Worm (Caenorhabditis elegans) whole organism, L1 larva: Measurements from ENCODE around the gene asp-1.

ENCODE experiments used
- Y116A8C.19 ChIP-seq: sonication (generic microtip); optimal IDR thresholded peaks from 2 replicates; lab custom pipeline; 2016; ENCODE audit warnings: missing compliant biosample characterization, missing genetic modification characterization, borderline replicate concordance
- aha-1 ChIP-seq: fragments of 150-350 bp; optimal IDR thresholded peaks from 2 replicates; lab custom pipeline; 2014; ENCODE audit warnings: missing biosample characterization, missing genetic modification characterization
- alr-1 ChIP-seq: fragments of 200-800 bp; sonication (Bioruptor generic); optimal IDR thresholded peaks from 2 replicates; lab custom pipeline; 2018; ENCODE audit warnings: borderline replicate concordance, mild to moderate bottlenecking, missing genetic modification characterization, missing compliant biosample characterization
- aly-2 ChIP-seq: fragments of 150-350 bp; optimal IDR thresholded peaks from 2 replicates; lab custom pipeline; 2014; ENCODE audit warnings: missing biosample characterization, missing genetic modification characterization
- blmp-1 ChIP-seq: fragments of 150-350 bp; optimal IDR thresholded peaks from 2 replicates; lab custom pipeline; 2014; ENCODE audit warnings: missing biosample characterization, missing genetic modification characterization
- dpl-1 ChIP-seq, 3 experiments: fragments of 150-350 bp in 2 of 3; sonication (generic microtip) in 1 of 3; optimal IDR thresholded peaks; 2 replicates each; lab custom pipeline; 2014 to 2017; ENCODE audit warnings: missing biosample characterization in 3 of 3, missing genetic modification characterization in 3 of 3, missing genetic modification reagents in 3 of 3
- efl-3 ChIP-seq: fragments of 200-800 bp; sonication (Bioruptor generic); optimal IDR thresholded peaks from 2 replicates; lab custom pipeline; 2018; ENCODE audit warnings: mild to moderate bottlenecking, missing genetic modification characterization, missing compliant biosample characterization
- egl-27 ChIP-seq, 2 experiments: fragments of 150-350 bp in 1 of 2; sonication (generic microtip); optimal IDR thresholded peaks; 3 replicates each; lab custom pipeline; 2017 to 2018; ENCODE audit warnings: missing biosample characterization in 2 of 2, missing genetic modification characterization in 2 of 2, missing genetic modification reagents in 2 of 2
- elt-2 ChIP-seq: sonication (generic microtip); optimal IDR thresholded peaks from 2 replicates; lab custom pipeline; 2016; ENCODE audit warnings: missing genetic modification characterization, mild to moderate bottlenecking, inconsistent platforms, missing compliant biosample characterization, missing genetic modification reagents
- ets-5 ChIP-seq: fragments of 200-800 bp; sonication (Bioruptor generic); IDR thresholded peaks from 2 replicates; pipeline ENCODE4 v1.3.6; 2022; ENCODE audit warnings: missing genetic modification characterization, missing compliant biosample characterization
- fkh-10 ChIP-seq: sonication (generic microtip); optimal IDR thresholded peaks from 2 replicates; lab custom pipeline; 2017; ENCODE audit warnings: missing biosample characterization, missing genetic modification reagents, missing genetic modification characterization
- fkh-8 ChIP-seq: sonication (generic microtip); optimal IDR thresholded peaks from 2 replicates; lab custom pipeline; 2016; ENCODE audit warnings: mild to moderate bottlenecking, missing genetic modification characterization, missing compliant biosample characterization
- hlh-17 ChIP-seq: fragments of 200-800 bp; sonication (Bioruptor generic); optimal IDR thresholded peaks from 2 replicates; lab custom pipeline; 2018; ENCODE audit warnings: missing genetic modification characterization, mild to moderate bottlenecking, missing compliant biosample characterization, moderate library complexity, borderline replicate concordance
- hlh-4 ChIP-seq: sonication (generic microtip); optimal IDR thresholded peaks from 2 replicates; lab custom pipeline; 2016; ENCODE audit warnings: mild to moderate bottlenecking, missing genetic modification characterization, missing compliant biosample characterization
- hpl-2 ChIP-seq: fragments of 150-350 bp; optimal IDR thresholded peaks from 2 replicates; lab custom pipeline; 2014; ENCODE audit warnings: missing biosample characterization, missing genetic modification reagents, missing genetic modification characterization
- irx-1 ChIP-seq: sonication (generic microtip); optimal IDR thresholded peaks from 2 replicates; lab custom pipeline; 2016; ENCODE audit warnings: missing genetic modification characterization, missing compliant biosample characterization
- isw-1 ChIP-seq: fragments of 200-800 bp; sonication (Bioruptor generic); IDR thresholded peaks from 2 replicates; pipeline ENCODE4 v1.3.6; 2022; ENCODE audit warnings: missing genetic modification characterization, missing compliant biosample characterization
- lin-39 ChIP-seq: fragments of 150-350 bp; optimal IDR thresholded peaks from 2 replicates; lab custom pipeline; 2014; ENCODE audit warnings: missing biosample characterization, missing genetic modification reagents, missing genetic modification characterization
- lir-3 ChIP-seq: sonication (generic microtip); optimal IDR thresholded peaks from 2 replicates; lab custom pipeline; 2016; ENCODE audit warnings: mild to moderate bottlenecking, missing genetic modification characterization, moderate library complexity, missing compliant biosample characterization; ENCODE audit not compliant: poor library complexity
- mab-9 ChIP-seq: fragments of 200-800 bp; sonication (Bioruptor generic); IDR thresholded peaks from 2 replicates; pipeline ENCODE4 v1.3.6; 2022; ENCODE audit warnings: missing genetic modification reagents, missing genetic modification characterization, missing compliant biosample characterization
- nhr-12 ChIP-seq: sonication (generic microtip); optimal IDR thresholded peaks from 2 replicates; lab custom pipeline; 2017; ENCODE audit warnings: missing biosample characterization, missing genetic modification characterization
- nhr-20 ChIP-seq: sonication (generic microtip); optimal IDR thresholded peaks from 2 replicates; lab custom pipeline; 2016; ENCODE audit warnings: mild to moderate bottlenecking, missing genetic modification characterization, missing compliant biosample characterization
- nhr-237 ChIP-seq: fragments of 150-350 bp; optimal IDR thresholded peaks from 2 replicates; lab custom pipeline; 2014; ENCODE audit warnings: missing biosample characterization, missing genetic modification characterization
- nhr-28 ChIP-seq: fragments of 150-350 bp; optimal IDR thresholded peaks from 2 replicates; lab custom pipeline; 2014; ENCODE audit warnings: missing biosample characterization, missing genetic modification characterization
- nhr-71 ChIP-seq: sonication (generic microtip); optimal IDR thresholded peaks from 2 replicates; lab custom pipeline; 2016; ENCODE audit warnings: mild to moderate bottlenecking, missing genetic modification characterization, moderate library complexity, missing compliant biosample characterization
- nhr-76 ChIP-seq: sonication (generic microtip); optimal IDR thresholded peaks from 2 replicates; lab custom pipeline; 2017; ENCODE audit warnings: missing biosample characterization, missing genetic modification characterization
- nhr-90 ChIP-seq: sonication (generic microtip); optimal IDR thresholded peaks from 2 replicates; lab custom pipeline; 2016; ENCODE audit warnings: mild to moderate bottlenecking, missing genetic modification characterization, missing compliant biosample characterization; ENCODE audit not compliant: poor library complexity
- pax-3 ChIP-seq: fragments of 200-800 bp; sonication (Bioruptor generic); optimal IDR thresholded peaks from 2 replicates; lab custom pipeline; 2018; ENCODE audit warnings: mild to moderate bottlenecking, missing genetic modification characterization, moderate library complexity, missing compliant biosample characterization
- pqm-1 ChIP-seq: sonication (generic microtip); optimal IDR thresholded peaks from 3 replicates; lab custom pipeline; 2017; ENCODE audit warnings: missing biosample characterization, missing genetic modification characterization
- rnt-1 ChIP-seq: sonication (generic microtip); optimal IDR thresholded peaks from 2 replicates; lab custom pipeline; 2016; ENCODE audit warnings: mild to moderate bottlenecking, missing genetic modification characterization, moderate library complexity, missing compliant biosample characterization
- skn-1 ChIP-seq: fragments of 150-350 bp; optimal IDR thresholded peaks from 2 replicates; lab custom pipeline; 2014; ENCODE audit warnings: missing biosample characterization, missing genetic modification characterization
- snu-23 ChIP-seq: sonication (generic microtip); optimal IDR thresholded peaks from 2 replicates; lab custom pipeline; 2016; ENCODE audit warnings: missing genetic modification characterization, missing compliant biosample characterization
- sox-4 ChIP-seq: sonication (generic microtip); optimal IDR thresholded peaks from 2 replicates; lab custom pipeline; 2016; ENCODE audit warnings: missing genetic modification characterization, missing compliant biosample characterization
- sptf-1 ChIP-seq: fragments of 150-350 bp; optimal IDR thresholded peaks from 2 replicates; lab custom pipeline; 2014; ENCODE audit warnings: missing biosample characterization, missing genetic modification characterization
- sup-37 ChIP-seq: fragments of 200-800 bp; sonication (Bioruptor generic); optimal IDR thresholded peaks from 2 replicates; lab custom pipeline; 2018; ENCODE audit warnings: mild to moderate bottlenecking, missing genetic modification characterization, missing compliant biosample characterization
- tbx-2 ChIP-seq: sonication (generic microtip); optimal IDR thresholded peaks from 2 replicates; lab custom pipeline; 2016; ENCODE audit warnings: missing genetic modification characterization, missing compliant biosample characterization
- tlp-1 ChIP-seq: fragments of 150-350 bp; optimal IDR thresholded peaks from 2 replicates; lab custom pipeline; 2014; ENCODE audit warnings: missing biosample characterization, missing genetic modification characterization
- unc-30 ChIP-seq: sonication (generic microtip); optimal IDR thresholded peaks from 2 replicates; lab custom pipeline; 2017; ENCODE audit warnings: missing biosample characterization, missing genetic modification characterization
- unc-98 ChIP-seq: fragments of 200-800 bp; sonication (Bioruptor generic); IDR thresholded peaks from 2 replicates; pipeline ENCODE4 v1.3.6; 2022; ENCODE audit warnings: missing genetic modification characterization, missing compliant biosample characterization
- xbp-1 ChIP-seq: sonication (generic microtip); optimal IDR thresholded peaks from 2 replicates; lab custom pipeline; 2016; ENCODE audit warnings: missing genetic modification characterization, missing compliant biosample characterization
- ztf-11 ChIP-seq, 2 experiments: sonication (generic microtip); optimal IDR thresholded peaks; 2 replicates each; lab custom pipeline; 2016 to 2017; ENCODE audit warnings: missing genetic modification characterization in 2 of 2, missing biosample characterization in 1 of 2, missing compliant biosample characterization in 1 of 2

The asp-1 gene

ce11 chrV:19076835-19077234 lies 26.3 kb upstream of the asp-1 start:
- no peak for TF ChIP-seq blmp-1 (tag; lab: Kevin White, UChicago)

ce11 chrV:19073169-19073568 lies 22.6 kb upstream of the asp-1 start:
- no peak for TF ChIP-seq nhr-71
- no peak for TF ChIP-seq pax-3 (tag; lab: Kevin White, UChicago)
- TF ChIP-seq fkh-8 (tag; lab: Kevin White, UChicago), result no peak
- no peak for TF ChIP-seq mab-9 (GFP tag; lab: Robert Waterston, UW)
- TF ChIP-seq fkh-10 (GFP tag; lab: Kevin White, UChicago), result no peak
- no peak for TF ChIP-seq sptf-1
- TF ChIP-seq unc-30 (tag; lab: Kevin White, UChicago), result no peak
- TF ChIP-seq aly-2 (tag; lab: Kevin White, UChicago), result no peak
- no peak for TF ChIP-seq Y116A8C.19 (tag; lab: Kevin White, UChicago)

DNA sequence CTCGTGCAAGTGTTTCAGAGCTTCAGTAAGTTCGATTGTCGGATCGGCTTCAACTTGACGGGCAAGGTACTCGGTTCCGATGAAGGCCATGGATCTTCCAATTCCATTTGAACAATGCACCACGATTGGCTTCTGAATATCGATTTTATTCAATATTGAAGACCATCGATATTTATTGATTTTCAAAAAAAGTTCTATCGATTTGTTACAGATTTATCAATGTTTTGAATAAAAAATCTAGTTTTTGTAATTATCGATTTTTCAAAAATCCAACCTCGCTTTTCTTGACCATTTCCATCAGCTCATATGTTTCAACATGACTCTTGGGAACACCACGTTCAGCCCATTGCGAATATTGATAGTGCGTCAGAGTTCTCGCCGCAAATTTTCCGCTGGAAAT lies 18.3 kb upstream of the asp-1 start:
- TF ChIP-seq egl-27 (tag; optimal IDR thresholded peaks at IDR 0.05; lab: Kevin White, UChicago), result no peak

DNA sequence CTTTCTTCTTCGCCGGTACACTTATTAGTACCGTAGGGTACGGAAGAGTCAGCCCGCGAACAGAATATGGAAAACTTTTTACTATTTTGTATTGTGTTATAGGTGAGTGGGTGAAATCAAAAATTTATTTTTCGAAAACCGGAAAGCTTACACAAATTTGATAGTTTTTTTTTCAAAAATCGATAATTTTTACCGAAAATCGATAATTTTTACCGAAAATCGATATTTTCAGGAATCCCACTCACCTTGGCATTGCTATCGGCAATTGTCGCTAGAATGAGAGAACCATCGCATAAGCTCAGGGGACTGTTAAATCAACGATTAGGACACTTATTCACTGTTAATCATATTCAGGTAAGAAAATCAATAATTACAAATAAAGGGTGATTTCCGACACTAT lies 12.8 kb upstream of the asp-1 start:
- TF ChIP-seq rnt-1 (tag; lab: Kevin White, UChicago), result no peak
- TF ChIP-seq dpl-1 (GFP tag; optimal IDR thresholded peaks at IDR 0.05; lab: Kevin White, UChicago), result no peak
- TF ChIP-seq hpl-2, result no peak
- TF ChIP-seq aha-1 (tag; lab: Kevin White, UChicago), result no peak
- TF ChIP-seq nhr-20 (tag; lab: Kevin White, UChicago), result no peak
- no peak for TF ChIP-seq nhr-12 (tag; lab: Kevin White, UChicago)
- TF ChIP-seq snu-23, result no peak
- TF ChIP-seq sptf-1, result no peak
- TF ChIP-seq irx-1, result no peak
- TF ChIP-seq efl-3, result no peak
- TF ChIP-seq fkh-8 (tag; lab: Kevin White, UChicago), result no peak
- TF ChIP-seq tbx-2, result no peak
- no peak for TF ChIP-seq tlp-1 (tag; lab: Kevin White, UChicago)
- TF ChIP-seq pqm-1, result no peak
- TF ChIP-seq alr-1 (tag; lab: Kevin White, UChicago), result no peak
- TF ChIP-seq Y116A8C.19 (tag; lab: Kevin White, UChicago), result no peak

DNA sequence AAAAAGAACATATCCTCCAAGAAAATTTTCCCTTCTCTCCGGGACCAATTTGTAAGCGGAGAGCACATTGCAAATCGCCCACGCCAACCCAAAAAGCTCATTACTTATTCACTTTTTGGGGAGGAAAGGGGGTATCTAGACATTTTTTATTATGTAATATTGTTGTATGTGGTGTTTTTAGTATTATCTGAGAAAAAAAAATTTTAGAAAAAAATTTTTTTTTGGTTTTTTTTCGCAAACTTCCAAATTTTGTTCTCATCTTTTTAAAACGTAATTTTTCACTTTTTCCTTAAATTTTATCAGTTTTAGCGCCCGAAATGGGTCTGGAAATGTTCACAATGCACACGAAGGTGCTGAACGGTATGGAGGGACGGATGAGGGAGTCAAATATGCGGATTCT lies 9.3 kb upstream of the asp-1 start, which contains the start of gene twk-46:
Gene twk-46, plus strand, starts transcription at position 301 of the 400 bp plus-strand sequence.
- TF ChIP-seq nhr-237 (tag; lab: Kevin White, UChicago), result no peak
- no peak for TF ChIP-seq unc-98 (GFP tag; lab: Robert Waterston, UW)
- no peak for TF ChIP-seq aha-1 (tag; lab: Kevin White, UChicago)
- no peak for TF ChIP-seq ztf-11 (tag; optimal IDR thresholded peaks at IDR 0.05; lab: Kevin White, UChicago)

DNA sequence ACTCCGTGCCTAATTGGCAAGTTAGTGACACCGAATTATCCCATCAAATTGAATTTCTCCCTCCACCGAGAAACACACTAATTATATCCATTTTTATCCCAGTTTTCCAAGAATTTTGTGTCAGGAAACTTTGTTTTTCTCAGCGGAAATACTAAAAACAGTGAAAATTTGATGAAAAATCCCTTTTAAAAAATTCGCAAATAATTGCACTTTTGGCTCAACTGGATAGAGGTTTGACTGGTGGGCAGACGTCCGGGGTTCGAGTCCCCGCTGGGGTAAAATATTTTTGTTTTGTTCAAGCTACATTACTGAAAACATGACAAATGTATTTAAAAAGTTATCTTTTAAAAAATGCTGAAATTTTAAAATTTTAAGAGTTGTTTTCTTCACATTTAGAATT lies 7.5 kb upstream of the asp-1 start:
- TF ChIP-seq hlh-4 (tag; lab: Kevin White, UChicago) (no peak), isw-1 (GFP tag; lab: Robert Waterston, UW) (no peak), ets-5 (GFP tag; lab: Robert Waterston, UW) (no peak), lir-3 (tag; lab: Kevin White, UChicago) (no peak), nhr-90 (no peak), lin-39 (tag; lab: Kevin White, UChicago) (no peak), mab-9 (GFP tag; lab: Robert Waterston, UW) (no peak), sptf-1 (no peak), hlh-17 (GFP tag; lab: Kevin White, UChicago) (no peak), pax-3 (tag; lab: Kevin White, UChicago) (no peak), elt-2 (tag; lab: Kevin White, UChicago) (no peak), skn-1 (no peak), sup-37 (GFP tag; lab: Kevin White, UChicago) (no peak), aly-2 (tag; lab: Kevin White, UChicago) (no peak), sox-4 (tag; lab: Kevin White, UChicago) (no peak), irx-1 (no peak), nhr-76 (no peak), nhr-28 (tag; lab: Kevin White, UChicago) (no peak), efl-3 (no peak), xbp-1 (tag; lab: Kevin White, UChicago) (no peak)
